Fruit fly (Drosophila melanogaster): ENCODE measurements around the gene CG33308.

- TF ChIP-seq ac (GFP tag; optimal IDR thresholded peaks at IDR 0.05) (no peak), yki (optimal IDR thresholded peaks at IDR 0.05) (no peak), CG8765 (GFP tag; IDR thresholded peaks at IDR 0.05) (no peak), Elba2 (GFP tag; optimal IDR thresholded peaks at IDR 0.05) (no peak), CG11560 (tag; IDR thresholded peaks at IDR 0.05) (no peak), zen2 (GFP tag; IDR thresholded peaks at IDR 0.05; ENCODE audit: partially characterized antibody) (no peak), Rx (GFP tag; IDR thresholded peaks at IDR 0.05) (no peak), dimm (GFP tag; IDR thresholded peaks at IDR 0.05) (no peak)
Measured at dm6 chr2L:14765608-14766007, 36.5 kb upstream of the CG33308 start, which contains the start of gene CG4701.
